Fruit fly (Drosophila melanogaster) whole organism, wandering third instar larva: ENCODE data around the gene Rcd4.

Source experiments
- Abd-B ChIP-seq: fragments of >200 bp; optimal IDR thresholded peaks from 2 replicates; lab custom pipeline; 2017; ENCODE audit warnings: missing biosample characterization, missing genetic modification characterization
- CG32264 ChIP-seq: fragments of 200-800 bp; sonication (Bioruptor generic); optimal IDR thresholded peaks from 2 replicates; lab custom pipeline; 2016; ENCODE audit warnings: missing biosample characterization, missing genetic modification characterization
- CG9705 ChIP-seq: fragments of 200-800 bp; sonication (Bioruptor generic); optimal IDR thresholded peaks from 2 replicates; lab custom pipeline; 2018; ENCODE audit warnings: missing biosample characterization, mild to moderate bottlenecking, missing genetic modification characterization
- Dfd ChIP-seq: fragments of >200 bp; optimal IDR thresholded peaks from 2 replicates; lab custom pipeline; 2017; ENCODE audit warnings: missing biosample characterization, missing genetic modification characterization
- Dif ChIP-seq: fragments of 200-275, 200-300 bp; sonication (Bioruptor generic); optimal IDR thresholded peaks from 2 replicates; lab custom pipeline; 2018; ENCODE audit warnings: missing biosample characterization, missing genetic modification characterization; ENCODE audit not compliant: partially characterized antibody
- GATAd ChIP-seq: sonication (Bioruptor generic); optimal IDR thresholded peaks from 2 replicates; lab custom pipeline; 2016; ENCODE audit warnings: missing biosample characterization, missing genetic modification characterization
- HLH106 ChIP-seq: fragments of 200-800 bp; optimal IDR thresholded peaks from 3 replicates; lab custom pipeline; 2019; ENCODE audit warnings: missing biosample characterization, mild to moderate bottlenecking, missing genetic modification characterization, moderate library complexity
- Hnf4 ChIP-seq: fragments of 200-800 bp; sonication (Bioruptor generic); optimal IDR thresholded peaks from 2 replicates; lab custom pipeline; 2016; ENCODE audit warnings: missing biosample characterization, mild to moderate bottlenecking, missing genetic modification characterization
- Hr78 ChIP-seq: fragments of >200 bp; optimal IDR thresholded peaks from 2 replicates; lab custom pipeline; 2017; ENCODE audit warnings: missing biosample characterization, missing genetic modification characterization
- Hr83 ChIP-seq: fragments of 200-300 bp; sonication (Bioruptor generic); optimal IDR thresholded peaks from 2 replicates; lab custom pipeline; 2016; ENCODE audit warnings: missing biosample characterization, mild to moderate bottlenecking, missing genetic modification characterization, moderate library complexity; ENCODE audit not compliant: poor library complexity, severe bottlenecking
- Jra ChIP-seq: sonication (Bioruptor generic); optimal IDR thresholded peaks from 2 replicates; lab custom pipeline; 2016; ENCODE audit warnings: missing biosample characterization, missing genetic modification characterization
- Mio ChIP-seq: sonication (Bioruptor generic); optimal IDR thresholded peaks from 2 replicates; lab custom pipeline; 2016; ENCODE audit warnings: missing biosample characterization, missing genetic modification characterization
- Myc ChIP-seq: fragments of >200 bp; optimal IDR thresholded peaks from 2 replicates; lab custom pipeline; 2017
- N ChIP-seq: fragments of >200 bp; optimal IDR thresholded peaks from 2 replicates; lab custom pipeline; 2018; ENCODE audit warnings: missing biosample characterization, missing external identifiers, missing genetic modification characterization
- OdsH ChIP-seq: fragments of 200-800 bp; sonication (Bioruptor generic); optimal IDR thresholded peaks from 2 replicates; lab custom pipeline; 2016; ENCODE audit warnings: missing biosample characterization, mild to moderate bottlenecking, missing genetic modification characterization
- Rel ChIP-seq, 2 experiments: fragments of 200-800 bp; sonication (Bioruptor generic) in 1 of 2; optimal IDR thresholded peaks; 2 replicates in 1 of 2; 3 replicates in 1 of 2; lab custom pipeline; 2016 to 2019; ENCODE audit warnings: mild to moderate bottlenecking in 2 of 2, missing biosample characterization in 2 of 2, missing genetic modification characterization in 2 of 2, moderate library complexity in 1 of 2
- Sp1 ChIP-seq: fragments of 200-800 bp; sonication (Bioruptor generic); optimal IDR thresholded peaks from 3 replicates; lab custom pipeline; 2019; ENCODE audit warnings: missing biosample characterization, mild to moderate bottlenecking, missing genetic modification characterization, moderate library complexity
- Vsx2 ChIP-seq: fragments of 200-300, 225-300 bp; sonication (Bioruptor generic); optimal IDR thresholded peaks from 2 replicates; lab custom pipeline; 2018; ENCODE audit warnings: missing biosample characterization, missing genetic modification characterization; ENCODE audit not compliant: partially characterized antibody
- br ChIP-seq: fragments of 200-800 bp; sonication (Bioruptor generic); optimal IDR thresholded peaks from 2 replicates; lab custom pipeline; 2016; ENCODE audit warnings: missing biosample characterization, missing genetic modification characterization
- brk ChIP-seq: fragments of 200-800 bp; sonication (Bioruptor generic); optimal IDR thresholded peaks from 2 replicates; lab custom pipeline; 2016; ENCODE audit warnings: missing biosample characterization, mild to moderate bottlenecking, missing genetic modification characterization
- dl ChIP-seq, 2 experiments: fragments of 175-275, 200-275 bp in 1 of 2; fragments of 200-275 bp in 1 of 2; sonication (Bioruptor generic); optimal IDR thresholded peaks; lab custom pipeline; 2018; ENCODE audit warnings: mild to moderate bottlenecking in 2 of 2, missing biosample characterization in 2 of 2, missing genetic modification characterization in 2 of 2, moderate library complexity in 2 of 2; ENCODE audit not compliant: partially characterized antibody in 2 of 2, insufficient read depth in 1 of 2
- dmrt93B ChIP-seq: fragments of 200-800 bp; sonication (Bioruptor generic); optimal IDR thresholded peaks from 2 replicates; lab custom pipeline; 2018; ENCODE audit warnings: missing biosample characterization, mild to moderate bottlenecking, missing genetic modification characterization
- dsf ChIP-seq: sonication (Bioruptor generic); optimal IDR thresholded peaks from 2 replicates; lab custom pipeline; 2016; ENCODE audit warnings: missing biosample characterization, missing genetic modification characterization, borderline replicate concordance
- ey ChIP-seq: fragments of 200-800 bp; sonication (Bioruptor generic); optimal IDR thresholded peaks from 2 replicates; lab custom pipeline; 2016; ENCODE audit warnings: missing biosample characterization, missing genetic modification characterization
- foxo ChIP-seq, 2 experiments: fragments of 200-800 bp; sonication (Bioruptor generic); optimal IDR thresholded peaks; 2 replicates in 1 of 2; 3 replicates in 1 of 2; lab custom pipeline; 2016 to 2017; ENCODE audit warnings: missing biosample characterization in 2 of 2, missing genetic modification characterization in 2 of 2
- fru ChIP-seq: fragments of 200-800 bp; sonication (Bioruptor generic); optimal IDR thresholded peaks from 3 replicates; lab custom pipeline; 2016; ENCODE audit warnings: missing biosample characterization, mild to moderate bottlenecking, missing genetic modification characterization
- h ChIP-seq: fragments of 200-800 bp; sonication (Bioruptor generic); optimal IDR thresholded peaks from 3 replicates; lab custom pipeline; 2016; ENCODE audit warnings: missing biosample characterization, mild to moderate bottlenecking, missing genetic modification characterization
- jim ChIP-seq: fragments of 175-275, 200-325 bp; sonication (Bioruptor generic); optimal IDR thresholded peaks from 2 replicates; lab custom pipeline; 2016; ENCODE audit warnings: missing biosample characterization, mild to moderate bottlenecking, missing genetic modification characterization
- lola ChIP-seq: fragments of >200 bp; optimal IDR thresholded peaks from 2 replicates; lab custom pipeline; 2017; ENCODE audit warnings: missing biosample characterization, missing genetic modification characterization
- pan ChIP-seq: fragments of >200 bp; optimal IDR thresholded peaks from 2 replicates; lab custom pipeline; 2017
- psq ChIP-seq: fragments of 200-800 bp; sonication (Bioruptor generic); optimal IDR thresholded peaks from 3 replicates; lab custom pipeline; 2017; ENCODE audit warnings: missing biosample characterization, mild to moderate bottlenecking, missing genetic modification characterization, moderate library complexity
- rgr ChIP-seq: fragments of 200-800 bp; sonication (Bioruptor generic); optimal IDR thresholded peaks from 3 replicates; lab custom pipeline; 2016; ENCODE audit warnings: missing biosample characterization, mild to moderate bottlenecking, missing genetic modification characterization
- sage ChIP-seq: fragments of 200-800 bp; sonication (Bioruptor generic); optimal IDR thresholded peaks from 2 replicates; lab custom pipeline; 2016; ENCODE audit warnings: missing biosample characterization, mild to moderate bottlenecking, missing genetic modification characterization
- sv ChIP-seq: fragments of 200-800 bp; sonication (Bioruptor generic); optimal IDR thresholded peaks from 3 replicates; lab custom pipeline; 2016; ENCODE audit warnings: missing biosample characterization, missing genetic modification characterization
- tai ChIP-seq: sonication (Bioruptor generic); optimal IDR thresholded peaks from 2 replicates; lab custom pipeline; 2016; ENCODE audit warnings: missing biosample characterization, missing genetic modification characterization
- usp ChIP-seq: fragments of >200 bp; optimal IDR thresholded peaks from 2 replicates; lab custom pipeline; 2017; ENCODE audit warnings: missing biosample characterization, missing genetic modification characterization

The Rcd4 gene

dm6 chr2L:8420259-8420930, 37.7 kb downstream of the Rcd4 start:
- TF ChIP-seq Dif (peak; percentile 76), ey (GFP tag; lab: Kevin White, UChicago) (no peak), OdsH (no peak), lola (no peak), h (GFP tag; lab: Kevin White, UChicago) (no peak), dl (GFP tag; optimal IDR thresholded peaks at IDR 0.05; lab: Kevin White, UChicago; ENCODE audit: insufficient read depth in 1 of 2, partially characterized antibody in 2 of 2) (peak; percentile 31 to 83), sv (no peak), sage (GFP tag; lab: Kevin White, UChicago) (no peak), dsf (GFP tag; lab: Kevin White, UChicago) (no peak), fru (no peak), psq (GFP tag; lab: Kevin White, UChicago) (peak; percentile 59), CG9705 (GFP tag; lab: Kevin White, UChicago) (no peak), br (GFP tag; lab: Kevin White, UChicago) (no peak), usp (no peak), Hnf4 (GFP tag; lab: Kevin White, UChicago) (no peak), Dfd (GFP tag; lab: Kevin White, UChicago) (no peak), Vsx2 (GFP tag; lab: Kevin White, UChicago) (peak; percentile 76), Hr83 (GFP tag; lab: Kevin White, UChicago) (no peak), dmrt93B (GFP tag; lab: Kevin White, UChicago) (no peak), foxo (GFP tag; optimal IDR thresholded peaks at IDR 0.05; lab: Kevin White, UChicago) (no peak), Jra (GFP tag; lab: Kevin White, UChicago) (no peak)

- TF ChIP-seq Dif (no peak), tai (GFP tag; lab: Kevin White, UChicago) (no peak), Mio (no peak), usp (no peak), Abd-B (GFP tag; lab: Kevin White, UChicago) (no peak), Rel (GFP tag; optimal IDR thresholded peaks at IDR 0.05; lab: Kevin White, UChicago) (no peak), Rel (tag; optimal IDR thresholded peaks at IDR 0.05; lab: Kevin White, UChicago) (peak; percentile 92), Dfd (GFP tag; lab: Kevin White, UChicago) (no peak), N (GFP tag; lab: Kevin White, UChicago) (no peak)
- TF ChIP-seq, all 38 proteins: peak for 1
Measured at dm6 chr2L:8421717-8422116, 39.1 kb downstream of the Rcd4 start.

- TF ChIP-seq h (GFP tag; lab: Kevin White, UChicago) (no peak), HLH106 (tag; lab: Kevin White, UChicago) (no peak), Hr78 (GFP tag; lab: Kevin White, UChicago) (no peak), pan (lab: Kevin White, UChicago) (no peak), jim (GFP tag; lab: Kevin White, UChicago) (no peak), dl (GFP tag; optimal IDR thresholded peaks at IDR 0.05; lab: Kevin White, UChicago; ENCODE audit: insufficient read depth in 1 of 2, partially characterized antibody in 2 of 2) (no peak), Myc (lab: Kevin White, UChicago) (no peak)
Measured at dm6 chr2L:8423047-8423446, 40.4 kb downstream of the Rcd4 start.

dm6 chr2L:8423460-8424089, 40.9 kb downstream of the Rcd4 start:
- TF ChIP-seq ey (GFP tag; lab: Kevin White, UChicago) (no peak), GATAd (GFP tag; lab: Kevin White, UChicago) (no peak), brk (GFP tag; lab: Kevin White, UChicago) (no peak), usp (no peak), foxo (GFP tag; optimal IDR thresholded peaks at IDR 0.05; lab: Kevin White, UChicago) (no peak), sv (no peak), Myc (lab: Kevin White, UChicago) (peak; percentile 59), CG32264 (GFP tag; lab: Kevin White, UChicago) (no peak), Sp1 (no peak), psq (GFP tag; lab: Kevin White, UChicago) (peak; percentile 32), Rel (GFP tag; optimal IDR thresholded peaks at IDR 0.05; lab: Kevin White, UChicago) (no peak), Rel (tag; optimal IDR thresholded peaks at IDR 0.05; lab: Kevin White, UChicago) (no peak), jim (GFP tag; lab: Kevin White, UChicago) (no peak), Hr83 (GFP tag; lab: Kevin White, UChicago) (peak; percentile 31), br (GFP tag; lab: Kevin White, UChicago) (peak; percentile 26), tai (GFP tag; lab: Kevin White, UChicago) (peak; percentile 33), h (GFP tag; lab: Kevin White, UChicago) (peak; percentile 68), OdsH (peak; percentile 43), Dif (no peak), dsf (GFP tag; lab: Kevin White, UChicago) (no peak), rgr (GFP tag; lab: Kevin White, UChicago) (peak; percentile 23), fru (peak; percentile 49), sage (GFP tag; lab: Kevin White, UChicago) (peak; percentile 9), Abd-B (GFP tag; lab: Kevin White, UChicago) (no peak), Hnf4 (GFP tag; lab: Kevin White, UChicago) (peak; percentile 59), CG9705 (GFP tag; lab: Kevin White, UChicago) (no peak)
